Fruit fly (Drosophila melanogaster) whole organism, embryonic: ENCODE measurements around the gene CG13247.

Experiments used
- Abd-B ChIP-seq: fragments of 200-800 bp; sonication (Bioruptor generic); optimal IDR thresholded peaks from 2 replicates; lab custom pipeline; 2018; ENCODE audit warnings: missing biosample characterization, mild to moderate bottlenecking, missing genetic modification characterization, moderate library complexity
- Antp ChIP-seq: fragments of 200-800 bp; sonication (Bioruptor generic); optimal IDR thresholded peaks from 3 replicates; lab custom pipeline; 2016; ENCODE audit warnings: missing biosample characterization, missing genetic modification characterization
- Blimp-1 ChIP-seq: fragments of 200-800 bp; sonication (Bioruptor generic); optimal IDR thresholded peaks from 3 replicates; lab custom pipeline; 2018; ENCODE audit warnings: missing biosample characterization, missing genetic modification characterization, mild to moderate bottlenecking, moderate library complexity, missing genetic modification reagents
- CG10267 ChIP-seq: fragments of 200-800 bp; sonication (Bioruptor generic); optimal IDR thresholded peaks from 2 replicates; lab custom pipeline; 2018; ENCODE audit warnings: missing biosample characterization, mild to moderate bottlenecking, missing genetic modification characterization, moderate library complexity
- CG10462 ChIP-seq: fragments of 200-800 bp; sonication (Bioruptor generic); optimal IDR thresholded peaks from 2 replicates; lab custom pipeline; 2016; ENCODE audit warnings: missing biosample characterization, missing genetic modification characterization
- CG10565 ChIP-seq: fragments of 200-800 bp; sonication (Bioruptor generic); optimal IDR thresholded peaks from 3 replicates; lab custom pipeline; 2016; ENCODE audit warnings: missing biosample characterization, mild to moderate bottlenecking, missing genetic modification characterization
- CG11085 ChIP-seq: fragments of 200-800 bp; sonication (Bioruptor generic); IDR thresholded peaks from 2 replicates; pipeline ENCODE4 v1.3.6; 2022; ENCODE audit warnings: missing biosample characterization, missing genetic modification characterization
- CG14965 ChIP-seq: fragments of 200-800 bp; sonication (Bioruptor generic); optimal IDR thresholded peaks from 2 replicates; lab custom pipeline; 2016; ENCODE audit warnings: missing biosample characterization, missing genetic modification characterization, borderline replicate concordance
- CG15514 ChIP-seq: fragments of 200-800 bp; sonication (Bioruptor generic); optimal IDR thresholded peaks from 3 replicates; lab custom pipeline; 2017; ENCODE audit warnings: missing biosample characterization, missing genetic modification characterization, mild to moderate bottlenecking, moderate library complexity, missing genetic modification reagents
- CG16813 ChIP-seq: fragments of 200-800 bp; sonication (Bioruptor generic); IDR thresholded peaks from 3 replicates; pipeline ENCODE4 v1.3.6; 2022; ENCODE audit warnings: missing biosample characterization, missing genetic modification characterization; ENCODE audit not compliant: partially characterized antibody
- CG2129 ChIP-seq: fragments of 200-800 bp; sonication (Bioruptor generic); IDR thresholded peaks from 2 replicates; pipeline ENCODE4 v1.3.6; 2022; ENCODE audit warnings: missing biosample characterization, missing genetic modification characterization; ENCODE audit not compliant: partially characterized antibody
- CG2199 ChIP-seq: fragments of 200-800 bp; sonication (Bioruptor generic); IDR thresholded peaks from 3 replicates; pipeline ENCODE4 v1.3.6; 2022; ENCODE audit warnings: missing biosample characterization, missing genetic modification characterization
- CG2712 ChIP-seq: fragments of 200-800 bp; optimal IDR thresholded peaks from 3 replicates; lab custom pipeline; 2019; ENCODE audit warnings: missing biosample characterization, mild to moderate bottlenecking, missing genetic modification characterization, moderate library complexity
- CG32532 ChIP-seq: fragments of 200-800 bp; sonication (Bioruptor generic); IDR thresholded peaks from 2 replicates; pipeline ENCODE4 v1.3.6; 2022; ENCODE audit warnings: missing biosample characterization, missing genetic modification characterization
- CG4854 ChIP-seq: fragments of 200-800 bp; sonication (Bioruptor generic); optimal IDR thresholded peaks from 2 replicates; lab custom pipeline; 2016; ENCODE audit warnings: missing biosample characterization, missing genetic modification characterization, inconsistent platforms
- CG7963 ChIP-seq: fragments of 200-800 bp; sonication (Bioruptor generic); IDR thresholded peaks from 3 replicates; pipeline ENCODE4 v1.3.6; 2022; ENCODE audit warnings: missing biosample characterization, missing genetic modification characterization; ENCODE audit not compliant: partially characterized antibody
- CG7987 ChIP-seq: fragments of 200-800 bp; sonication (Bioruptor generic); optimal IDR thresholded peaks from 2 replicates; lab custom pipeline; 2018; ENCODE audit warnings: missing biosample characterization, mild to moderate bottlenecking, missing genetic modification characterization, moderate library complexity
- CG8359 ChIP-seq: fragments of 200-800 bp; sonication (Bioruptor generic); optimal IDR thresholded peaks from 2 replicates; lab custom pipeline; 2017; ENCODE audit warnings: missing biosample characterization, mild to moderate bottlenecking, missing genetic modification characterization, borderline replicate concordance
- CG8478 ChIP-seq: fragments of >200 bp; optimal IDR thresholded peaks from 2 replicates; lab custom pipeline; 2018
- D19B ChIP-seq: fragments of 200-800 bp; sonication (Bioruptor generic); optimal IDR thresholded peaks from 2 replicates; lab custom pipeline; 2017; ENCODE audit warnings: missing biosample characterization, mild to moderate bottlenecking, missing genetic modification characterization
- Gsc ChIP-seq: fragments of 200-800 bp; sonication (Bioruptor generic); IDR thresholded peaks from 2 replicates; pipeline ENCODE4 v1.3.6; 2022; ENCODE audit warnings: missing biosample characterization, missing genetic modification characterization
- HLHmδ ChIP-seq: fragments of 200-800 bp; sonication (Bioruptor generic); optimal IDR thresholded peaks from 2 replicates; lab custom pipeline; 2018; ENCODE audit warnings: missing biosample characterization, mild to moderate bottlenecking, missing genetic modification characterization, moderate library complexity
- Hey ChIP-seq: fragments of 200-800 bp; sonication (Bioruptor generic); optimal IDR thresholded peaks from 3 replicates; lab custom pipeline; 2018; ENCODE audit warnings: missing biosample characterization, mild to moderate bottlenecking, missing genetic modification characterization
- HmgZ ChIP-seq: fragments of 200-800 bp; sonication (Bioruptor generic); optimal IDR thresholded peaks from 2 replicates; lab custom pipeline; 2018; ENCODE audit warnings: missing biosample characterization, mild to moderate bottlenecking, missing genetic modification characterization
- Hmr ChIP-seq: fragments of 200-800 bp; sonication (Bioruptor generic); optimal IDR thresholded peaks from 3 replicates; lab custom pipeline; 2017; ENCODE audit warnings: mild to moderate bottlenecking, missing biosample characterization, missing genetic modification reagents, missing genetic modification characterization
- Lim3 ChIP-seq: fragments of 200-800 bp; sonication (Bioruptor generic); IDR thresholded peaks from 2 replicates; pipeline ENCODE4 v1.3.6; 2022; ENCODE audit warnings: missing biosample characterization, missing genetic modification characterization
- Lpt ChIP-seq: fragments of >200 bp; optimal IDR thresholded peaks from 2 replicates; lab custom pipeline; 2018; ENCODE audit warnings: missing biosample characterization, missing genetic modification characterization
- MTF-1 ChIP-seq: fragments of 200-800 bp; sonication (Bioruptor generic); optimal IDR thresholded peaks from 2 replicates; lab custom pipeline; 2018; ENCODE audit warnings: missing biosample characterization, mild to moderate bottlenecking, missing genetic modification characterization, borderline replicate concordance
- Mad ChIP-seq: fragments of 200-800 bp; sonication (Bioruptor generic); optimal IDR thresholded peaks from 2 replicates; lab custom pipeline; 2016; ENCODE audit warnings: missing biosample characterization, missing genetic modification characterization
- Oaz ChIP-seq: fragments of 200-800 bp; sonication (Bioruptor generic); IDR thresholded peaks from 2 replicates; pipeline ENCODE4 v1.3.6; 2022; ENCODE audit warnings: missing biosample characterization, missing genetic modification characterization
- Rx ChIP-seq: fragments of 200-800 bp; sonication (Bioruptor generic); IDR thresholded peaks from 2 replicates; pipeline ENCODE4 v1.3.6; 2022; ENCODE audit warnings: missing biosample characterization, missing genetic modification characterization
- Scr ChIP-seq: fragments of 200-800 bp; sonication (Bioruptor generic); IDR thresholded peaks from 2 replicates; pipeline ENCODE4 v1.3.6; 2022; ENCODE audit warnings: missing biosample characterization, missing genetic modification characterization; ENCODE audit not compliant: partially characterized antibody
- ac ChIP-seq: fragments of 200-800 bp; sonication (Bioruptor generic); optimal IDR thresholded peaks from 3 replicates; lab custom pipeline; 2017; ENCODE audit warnings: missing biosample characterization, mild to moderate bottlenecking, missing genetic modification characterization
- al ChIP-seq: fragments of 200-800 bp; sonication (Bioruptor generic); IDR thresholded peaks from 2 replicates; pipeline ENCODE4 v1.3.6; 2022; ENCODE audit warnings: missing biosample characterization, missing genetic modification characterization
- ato ChIP-seq: fragments of 200-800 bp; sonication (Bioruptor generic); IDR thresholded peaks from 2 replicates; pipeline ENCODE4 v1.3.6; 2022; ENCODE audit warnings: missing biosample characterization, missing genetic modification characterization; ENCODE audit not compliant: partially characterized antibody
- croc ChIP-seq: fragments of 200-800 bp; sonication (Bioruptor generic); conservative IDR thresholded peaks from 3 replicates; pipeline ENCODE4 v1.3.6; 2022; ENCODE audit warnings: missing biosample characterization, missing genetic modification characterization
- cwo ChIP-seq: fragments of 200-800 bp; sonication (Bioruptor generic); optimal IDR thresholded peaks from 3 replicates; lab custom pipeline; 2017; ENCODE audit warnings: missing biosample characterization, missing genetic modification characterization, mild to moderate bottlenecking, moderate library complexity, missing genetic modification reagents
- da ChIP-seq: fragments of 200-800 bp; sonication (Bioruptor generic); optimal IDR thresholded peaks from 2 replicates; lab custom pipeline; 2016; ENCODE audit warnings: missing biosample characterization, missing genetic modification characterization
- dm ChIP-seq: fragments of 200-800 bp; sonication (Bioruptor generic); optimal IDR thresholded peaks from 3 replicates; lab custom pipeline; 2016; ENCODE audit warnings: missing biosample characterization, missing genetic modification characterization
- dmrt11E ChIP-seq: fragments of 200-800 bp; sonication (Bioruptor generic); optimal IDR thresholded peaks from 3 replicates; lab custom pipeline; 2018; ENCODE audit warnings: missing biosample characterization, mild to moderate bottlenecking, missing genetic modification characterization, moderate library complexity
- gcm2 ChIP-seq: fragments of 200-800 bp; sonication (Bioruptor generic); optimal IDR thresholded peaks from 2 replicates; lab custom pipeline; 2016; ENCODE audit warnings: missing biosample characterization, missing genetic modification characterization
- gem ChIP-seq: fragments of 200-800 bp; sonication (Bioruptor generic); optimal IDR thresholded peaks from 2 replicates; lab custom pipeline; 2019; ENCODE audit warnings: missing biosample characterization, mild to moderate bottlenecking, missing genetic modification characterization, moderate library complexity
- gsb-n ChIP-seq: fragments of 200-800 bp; sonication (Bioruptor generic); optimal IDR thresholded peaks from 3 replicates; lab custom pipeline; 2018; ENCODE audit warnings: missing biosample characterization, mild to moderate bottlenecking, missing genetic modification characterization
- mam ChIP-seq: fragments of 200-800 bp; sonication (Bioruptor generic); optimal IDR thresholded peaks from 3 replicates; lab custom pipeline; 2016; ENCODE audit warnings: missing biosample characterization, missing genetic modification characterization
- salm ChIP-seq: fragments of 200-800 bp; sonication (Bioruptor generic); optimal IDR thresholded peaks from 2 replicates; lab custom pipeline; 2018; ENCODE audit warnings: missing biosample characterization, mild to moderate bottlenecking, missing genetic modification characterization
- sens ChIP-seq: fragments of 200-800 bp; sonication (Bioruptor generic); peaks from one replicate; lab custom pipeline; 2016; ENCODE audit warnings: missing biosample characterization, missing genetic modification characterization
- so ChIP-seq: fragments of 200-800 bp; sonication (Bioruptor generic); IDR thresholded peaks from 3 replicates; pipeline ENCODE4 v1.3.6; 2022; ENCODE audit warnings: missing biosample characterization, missing genetic modification characterization
- tin ChIP-seq: fragments of 200-800 bp; sonication (Bioruptor generic); optimal IDR thresholded peaks from 3 replicates; lab custom pipeline; 2016; ENCODE audit warnings: missing biosample characterization, missing genetic modification characterization
- yki ChIP-seq: fragments of >200 bp; optimal IDR thresholded peaks from 3 replicates; lab custom pipeline; 2018

CG13247 gene

DNA sequence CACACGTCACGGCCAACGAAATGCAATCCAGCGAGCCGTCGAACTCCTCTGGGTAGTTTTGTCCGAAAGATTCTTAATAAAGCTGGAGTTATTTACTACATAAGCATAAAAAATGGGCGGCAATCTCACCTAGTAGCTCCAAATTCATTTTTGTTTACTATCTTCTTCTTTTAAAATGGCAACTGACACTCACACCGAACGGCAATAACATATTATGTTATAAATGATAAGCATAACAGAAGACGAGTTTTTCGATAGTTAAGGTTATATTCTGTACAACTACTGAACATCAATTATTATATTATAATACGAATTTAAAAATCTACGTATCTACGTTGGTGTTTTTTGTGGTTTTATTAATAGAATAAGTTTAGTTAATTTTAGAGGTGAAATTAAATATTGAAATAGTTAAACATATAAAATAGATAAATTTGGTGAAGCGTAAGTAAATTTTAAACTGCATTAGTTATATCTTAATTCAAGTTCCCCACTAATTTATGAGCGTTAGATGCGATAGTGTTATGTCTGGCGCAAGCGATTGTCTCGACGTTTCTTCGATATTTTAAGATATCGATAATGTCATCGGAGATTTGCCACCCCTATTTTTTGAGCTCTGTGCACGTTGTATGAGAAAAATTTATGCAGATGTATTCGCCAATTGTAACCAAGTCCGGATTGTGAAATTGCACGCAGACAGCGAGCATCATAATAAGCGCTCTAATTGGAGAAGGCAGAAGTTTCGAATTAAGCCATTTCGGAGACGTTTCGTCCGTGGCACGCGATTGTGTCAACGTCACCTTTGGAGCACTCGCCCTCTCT lies 22.1 kb upstream of the CG13247 start, which contains the start of the genes Rbbp5 and eRF1 (continued):
- TF ChIP-seq Rx (peak; percentile 56; the same call in 1 of the 2 replicates), Abd-B (GFP tag; lab: Kevin White, UChicago) (peak; percentile 72), mam (GFP tag; lab: Kevin White, UChicago) (peak; percentile 81), Lpt (GFP tag; lab: Kevin White, UChicago) (no peak), da (GFP tag; lab: Kevin White, UChicago) (no peak), dm (GFP tag; lab: Kevin White, UChicago) (peak; percentile 77), Lim3 (GFP tag; lab: Robert Waterston, UW) (no peak), ato (peak; percentile 81), Oaz (GFP tag; lab: Robert Waterston, UW) (peak; percentile 69), D19B (GFP tag; lab: Kevin White, UChicago) (no peak), gsb-n (tag; lab: Kevin White, UChicago) (no peak), CG15514 (GFP tag; lab: Kevin White, UChicago) (peak; percentile 72), CG10267 (tag; lab: Kevin White, UChicago) (peak; percentile 80), Hey (tag; lab: Kevin White, UChicago) (no peak), yki (no peak), CG2712 (tag; lab: Kevin White, UChicago) (peak; percentile 85), Antp (peak; percentile 53), Gsc (GFP tag; lab: Robert Waterston, UW) (no peak), CG7987 (GFP tag; lab: Kevin White, UChicago) (no peak), Scr (GFP tag; lab: Robert Waterston, UW) (peak; percentile 94), tin (GFP tag; lab: Kevin White, UChicago) (peak; percentile 82), CG2199 (no peak), CG7963 (GFP tag; lab: Robert Waterston, UW) (peak; percentile 84), CG8359 (no peak), CG11085 (no peak; the same call in 1 of the 2 replicates), gcm2 (GFP tag; lab: Kevin White, UChicago) (peak; percentile 38), sens (peak; percentile 85), CG16813 (GFP tag; lab: Robert Waterston, UW) (peak; percentile 94), Mad (peak; percentile 54), Hmr (GFP tag; lab: Kevin White, UChicago) (peak; percentile 71), CG8478 (lab: Kevin White, UChicago) (no peak), CG10565 (GFP tag; lab: Kevin White, UChicago) (no peak), salm (no peak), al (GFP tag; lab: Robert Waterston, UW) (peak; percentile 82), CG14965 (GFP tag; lab: Kevin White, UChicago) (no peak), so (GFP tag; lab: Robert Waterston, UW) (no peak), gem (tag; lab: Kevin White, UChicago) (peak; percentile 89), CG32532 (GFP tag; lab: Robert Waterston, UW) (peak; percentile 87), CG10462 (GFP tag; lab: Kevin White, UChicago) (no peak), croc (peak; percentile 27; the same call in 1 of the 3 replicates), cwo (GFP tag; lab: Kevin White, UChicago) (peak; percentile 33), dmrt11E (tag; lab: Kevin White, UChicago) (peak; percentile 71), CG2129 (peak; percentile 73), CG4854 (GFP tag; lab: Kevin White, UChicago) (peak; percentile 26), ac (GFP tag; lab: Kevin White, UChicago) (no peak), HmgZ (tag; lab: Kevin White, UChicago) (peak; percentile 55), HLHmδ (no peak), Blimp-1 (GFP tag; lab: Kevin White, UChicago) (no peak), MTF-1 (GFP tag; lab: Kevin White, UChicago) (no peak)
